Fruit fly (Drosophila melanogaster): ENCODE measurements around the gene pll.

Gene pll

dm6 chr3R:27274533-27275447 is 21.8 kb upstream of the pll start, which contains the start of gene CG5938 (continued):
- TF ChIP-seq CG11902 (GFP tag; optimal IDR thresholded peaks at IDR 0.05) (peak; percentile 22), CG8632 (GFP tag; optimal IDR thresholded peaks at IDR 0.05) (no peak), CG3919 (GFP tag; optimal IDR thresholded peaks at IDR 0.05) (peak; percentile 47), fkh (GFP tag; optimal IDR thresholded peaks at IDR 0.05) (peak; percentile 21), CG3032 (tag; optimal IDR thresholded peaks at IDR 0.05) (peak; percentile 21), spab (GFP tag; optimal IDR thresholded peaks at IDR 0.05) (no peak)

- no peak for TF ChIP-seq Ets96B (tag; optimal IDR thresholded peaks at IDR 0.05)
- no peak for TF ChIP-seq CG8319 (GFP tag; optimal IDR thresholded peaks at IDR 0.05)
- TF ChIP-seq CG15336 (GFP tag; IDR thresholded peaks at IDR 0.05), result no peak
- peak; percentile 26 for TF ChIP-seq CG6792 (GFP tag; optimal IDR thresholded peaks at IDR 0.05)
- no peak for TF ChIP-seq Ets21C (GFP tag; optimal IDR thresholded peaks at IDR 0.05)
- TF ChIP-seq OdsH (GFP tag; optimal IDR thresholded peaks at IDR 0.05), result no peak
- peak; percentile 26 for TF ChIP-seq achi (GFP tag; optimal IDR thresholded peaks at IDR 0.05)
- TF ChIP-seq Sox14 (GFP tag; optimal IDR thresholded peaks at IDR 0.05), result peak; percentile 52
- TF ChIP-seq CG16779 (tag; optimal IDR thresholded peaks at IDR 0.05), result no peak
- no peak for TF ChIP-seq spab (GFP tag; optimal IDR thresholded peaks at IDR 0.05)
- TF ChIP-seq dsx (GFP tag; optimal IDR thresholded peaks at IDR 0.05; ENCODE audit: poor library complexity, severe bottlenecking), result no peak
- TF ChIP-seq net (GFP tag; optimal IDR thresholded peaks at IDR 0.05), result peak; percentile 19
- peak; percentile 46 for TF ChIP-seq CG3919 (GFP tag; optimal IDR thresholded peaks at IDR 0.05)
- TF ChIP-seq CG6808 (GFP tag; optimal IDR thresholded peaks at IDR 0.05), result peak; percentile 6
- no peak for TF ChIP-seq Met (GFP tag; optimal IDR thresholded peaks at IDR 0.05)
- TF ChIP-seq CG6276 (GFP tag; optimal IDR thresholded peaks at IDR 0.05), result peak; percentile 73
- peak; percentile 2 for TF ChIP-seq CG3032 (tag; optimal IDR thresholded peaks at IDR 0.05)
- TF ChIP-seq CG1621 (tag; optimal IDR thresholded peaks at IDR 0.05), result no peak
- no peak for TF ChIP-seq fd59A (GFP tag; optimal IDR thresholded peaks at IDR 0.05)
- TF ChIP-seq vri (GFP tag; optimal IDR thresholded peaks at IDR 0.05), result peak; percentile 56
- TF ChIP-seq Hr39 (GFP tag; optimal IDR thresholded peaks at IDR 0.05), result peak; percentile 29
- TF ChIP-seq Hr38 (GFP tag; optimal IDR thresholded peaks at IDR 0.05), result no peak
- TF ChIP-seq ss (GFP tag; optimal IDR thresholded peaks at IDR 0.05), result peak in 1 of 2 experiments; percentile 44
- TF ChIP-seq CG9139 (GFP tag; optimal IDR thresholded peaks at IDR 0.05), result no peak
- no peak for TF ChIP-seq Eip93F (GFP tag; optimal IDR thresholded peaks at IDR 0.05)
- peak; percentile 15 for TF ChIP-seq CG34406 (GFP tag; optimal IDR thresholded peaks at IDR 0.05)
- TF ChIP-seq CG11762 (GFP tag; optimal IDR thresholded peaks at IDR 0.05; ENCODE audit: insufficient read depth), result no peak
- peak; percentile 18 for TF ChIP-seq fkh (GFP tag; optimal IDR thresholded peaks at IDR 0.05)
- no peak for TF ChIP-seq Sox15 (GFP tag; optimal IDR thresholded peaks at IDR 0.05)
- TF ChIP-seq Gug (GFP tag; IDR thresholded peaks at IDR 0.05), result no peak
- no peak for TF ChIP-seq CG7368 (GFP tag; optimal IDR thresholded peaks at IDR 0.05)
- TF ChIP-seq eg (GFP tag; IDR thresholded peaks at IDR 0.05), result no peak
- TF ChIP-seq Hr4 (GFP tag; optimal IDR thresholded peaks at IDR 0.05), result no peak
- TF ChIP-seq cyc (GFP tag; optimal IDR thresholded peaks at IDR 0.05), result peak; percentile 53
- peak; percentile 61 for TF ChIP-seq Eip78C (GFP tag)
- TF ChIP-seq Lpt (GFP tag; optimal IDR thresholded peaks at IDR 0.05), result no peak
- TF ChIP-seq Blimp-1 (GFP tag; optimal IDR thresholded peaks at IDR 0.05), result no peak
- TF ChIP-seq CG11902 (GFP tag; optimal IDR thresholded peaks at IDR 0.05), result peak; percentile 10
- TF ChIP-seq Sox102F (GFP tag; optimal IDR thresholded peaks at IDR 0.05), result no peak
- peak; percentile 35 for TF ChIP-seq lz (GFP tag; optimal IDR thresholded peaks at IDR 0.05)
- TF ChIP-seq pdm3 (GFP tag; optimal IDR thresholded peaks at IDR 0.05), result peak; percentile 43
- peak; percentile 46 for TF ChIP-seq Eip75B (GFP tag; optimal IDR thresholded peaks at IDR 0.05)
- peak; percentile 3 for TF ChIP-seq CG32006 (GFP tag; optimal IDR thresholded peaks at IDR 0.05)
- TF ChIP-seq CG31627 (GFP tag; optimal IDR thresholded peaks at IDR 0.05), result peak; percentile 48
Observed at dm6 chr3R:27273118-27274062, 20.4 kb upstream of the pll start, which contains the start of gene CG5934. Gene CG5934, plus strand, starts transcription at chr3R:27273705.

Data from whole organism, prepupa.